Fruit fly (Drosophila melanogaster): ENCODE measurements around the gene NUCB1.

NUCB1 gene

dm6 chr3L:17757156-17758083 lies 44.7 kb downstream of the NUCB1 start (continued):
- TF ChIP-seq CG12104 (GFP tag; optimal IDR thresholded peaks at IDR 0.05) (peak; percentile 62), br (optimal IDR thresholded peaks at IDR 0.05) (no peak), CG17385 (GFP tag; optimal IDR thresholded peaks at IDR 0.05) (peak; percentile 70), ems (GFP tag; optimal IDR thresholded peaks at IDR 0.05) (peak; percentile 49), CG10959 (GFP tag; IDR thresholded peaks at IDR 0.05) (peak; percentile 70), Atf6 (GFP tag; IDR thresholded peaks at IDR 0.05) (no peak), CG6254 (GFP tag; optimal IDR thresholded peaks at IDR 0.05) (peak; percentile 89), CG14860 (GFP tag; IDR thresholded peaks at IDR 0.05; ENCODE audit: partially characterized antibody) (no peak), CG16863 (GFP tag; optimal IDR thresholded peaks at IDR 0.05) (peak; percentile 67), CG8089 (GFP tag; optimal IDR thresholded peaks at IDR 0.05) (peak; percentile 65), CG2116 (GFP tag; optimal IDR thresholded peaks at IDR 0.05) (peak; percentile 52), zen (tag; optimal IDR thresholded peaks at IDR 0.05) (peak; percentile 72), CG10979 (tag; optimal IDR thresholded peaks at IDR 0.05) (peak; percentile 95), inv (GFP tag; IDR thresholded peaks at IDR 0.05; ENCODE audit: partially characterized antibody) (no peak), Atf-2 (GFP tag; optimal IDR thresholded peaks at IDR 0.05) (peak; percentile 64), CG43689 (GFP tag; IDR thresholded peaks at IDR 0.05) (no peak), Xrp1 (GFP tag; IDR thresholded peaks at IDR 0.05) (peak; percentile 85), Neu2 (GFP tag; optimal IDR thresholded peaks at IDR 0.05; ENCODE audit: borderline replicate concordance) (no peak), CG12391 (tag; optimal IDR thresholded peaks at IDR 0.05) (peak; percentile 88), CG8359 (GFP tag; optimal IDR thresholded peaks at IDR 0.05; ENCODE audit: borderline replicate concordance) (peak; percentile 75), CG4707 (GFP tag; optimal IDR thresholded peaks at IDR 0.05) (peak; percentile 36), Deaf1 (tag; optimal IDR thresholded peaks at IDR 0.05) (peak; percentile 55), CG10462 (GFP tag; optimal IDR thresholded peaks at IDR 0.05) (peak; percentile 67), sens-2 (GFP tag; IDR thresholded peaks at IDR 0.05) (peak; percentile 55; the same call in 1 of the 2 replicates), Hr3 (GFP tag; optimal IDR thresholded peaks at IDR 0.05) (peak; percentile 74), kni (GFP tag; optimal IDR thresholded peaks at IDR 0.05) (peak; percentile 67), CG10267 (tag; optimal IDR thresholded peaks at IDR 0.05) (peak; percentile 85), CG15073 (GFP tag; optimal IDR thresholded peaks at IDR 0.05) (no peak), CG9727 (GFP tag; optimal IDR thresholded peaks at IDR 0.05) (peak; percentile 93), ro (GFP tag; IDR thresholded peaks at IDR 0.05) (peak; percentile 68; the same call in 1 of the 2 replicates), aop (GFP tag; IDR thresholded peaks at IDR 0.05) (no peak), nerfin-1 (tag; optimal IDR thresholded peaks at IDR 0.05) (peak; percentile 85), gce (GFP tag; IDR thresholded peaks at IDR 0.05) (no peak), CG6813 (GFP tag; optimal IDR thresholded peaks at IDR 0.05) (peak; percentile 74), Lim3 (GFP tag; IDR thresholded peaks at IDR 0.05) (no peak), CG12942 (GFP tag; optimal IDR thresholded peaks at IDR 0.05) (peak; percentile 35), bowl (GFP tag; IDR thresholded peaks at IDR 0.05) (no peak), CG10274 (GFP tag; optimal IDR thresholded peaks at IDR 0.05) (peak; percentile 25), insv (GFP tag; optimal IDR thresholded peaks at IDR 0.05) (no peak), ash1 (GFP tag; optimal IDR thresholded peaks at IDR 0.05) (no peak), Blimp-1 (GFP tag; optimal IDR thresholded peaks at IDR 0.05) (peak; percentile 87), otp (GFP tag; IDR thresholded peaks at IDR 0.05) (0 out of 3 replicates have a peak, but pooled peaks have one; percentile 57), CG2202 (tag; optimal IDR thresholded peaks at IDR 0.05) (peak; percentile 84), CG3407 (GFP tag; optimal IDR thresholded peaks at IDR 0.05) (peak; percentile 84), kay (GFP tag; optimal IDR thresholded peaks at IDR 0.05) (peak; percentile 35), CG11085 (GFP tag; IDR thresholded peaks at IDR 0.05) (no peak), CG34376 (GFP tag; optimal IDR thresholded peaks at IDR 0.05) (peak; percentile 57), abd-A (tag; optimal IDR thresholded peaks at IDR 0.05) (no peak)

All from whole organism, embryonic.